Fruit fly (Drosophila melanogaster) whole organism, embryonic: ENCODE data around the gene CG1632.

Experiments
- Adf1 ChIP-seq: fragments of 200-800 bp; sonication (Bioruptor generic); IDR thresholded peaks from 2 replicates; pipeline ENCODE4 v1.3.6; 2022; ENCODE audit warnings: missing biosample characterization, missing genetic modification characterization
- Blimp-1 ChIP-seq: fragments of 200-800 bp; sonication (Bioruptor generic); optimal IDR thresholded peaks from 3 replicates; lab custom pipeline; 2018; ENCODE audit warnings: missing biosample characterization, missing genetic modification characterization, mild to moderate bottlenecking, moderate library complexity, missing genetic modification reagents
- CG10431 ChIP-seq: fragments of 200-800 bp; sonication (Bioruptor generic); optimal IDR thresholded peaks from 3 replicates; lab custom pipeline; 2018; ENCODE audit warnings: missing biosample characterization, mild to moderate bottlenecking, missing genetic modification characterization
- CG11398 ChIP-seq: fragments of 200-800 bp; sonication (Bioruptor generic); optimal IDR thresholded peaks from 2 replicates; lab custom pipeline; 2016; ENCODE audit warnings: missing biosample characterization, missing genetic modification characterization
- CG11723 ChIP-seq: fragments of 200-800 bp; sonication (Bioruptor generic); optimal IDR thresholded peaks from 2 replicates; lab custom pipeline; 2017; ENCODE audit warnings: missing biosample characterization, mild to moderate bottlenecking, missing genetic modification characterization
- CG1233 ChIP-seq: fragments of 200-800 bp; sonication (Bioruptor generic); optimal IDR thresholded peaks from 4 replicates; lab custom pipeline; 2018; ENCODE audit warnings: missing biosample characterization, mild to moderate bottlenecking, missing genetic modification characterization
- CG12942 ChIP-seq: fragments of 200-800 bp; sonication (Bioruptor generic); optimal IDR thresholded peaks from 3 replicates; lab custom pipeline; 2016; ENCODE audit warnings: missing biosample characterization, missing genetic modification characterization
- CG14441 ChIP-seq: fragments of 200-800 bp; sonication (Bioruptor generic); IDR thresholded peaks from 2 replicates; pipeline ENCODE4 v1.3.6; 2022; ENCODE audit warnings: missing biosample characterization, missing genetic modification characterization
- CG14965 ChIP-seq: fragments of 200-800 bp; sonication (Bioruptor generic); optimal IDR thresholded peaks from 2 replicates; lab custom pipeline; 2016; ENCODE audit warnings: missing biosample characterization, missing genetic modification characterization, borderline replicate concordance
- CG15011 ChIP-seq: fragments of 200-800 bp; sonication (Bioruptor generic); optimal IDR thresholded peaks from 3 replicates; lab custom pipeline; 2018; ENCODE audit warnings: missing biosample characterization, mild to moderate bottlenecking, missing genetic modification characterization
- CG1529 ChIP-seq: fragments of 200-800 bp; sonication (Bioruptor generic); optimal IDR thresholded peaks from 3 replicates; lab custom pipeline; 2018; ENCODE audit warnings: missing biosample characterization, missing genetic modification characterization
- CG1603 ChIP-seq: fragments of 200-800 bp; sonication (Bioruptor generic); optimal IDR thresholded peaks from 2 replicates; lab custom pipeline; 2019; ENCODE audit warnings: missing biosample characterization, mild to moderate bottlenecking, missing genetic modification characterization, moderate library complexity
- CG16813 ChIP-seq: fragments of 200-800 bp; sonication (Bioruptor generic); IDR thresholded peaks from 3 replicates; pipeline ENCODE4 v1.3.6; 2022; ENCODE audit warnings: missing biosample characterization, missing genetic modification characterization; ENCODE audit not compliant: partially characterized antibody
- CG17328 ChIP-seq: fragments of 200-800 bp; sonication (Bioruptor generic); IDR thresholded peaks from 2 replicates; pipeline ENCODE4 v1.3.6; 2022; ENCODE audit warnings: missing biosample characterization, missing genetic modification characterization
- CG17359 ChIP-seq: fragments of 200-800 bp; sonication (Bioruptor generic); optimal IDR thresholded peaks from 3 replicates; lab custom pipeline; 2018; ENCODE audit warnings: missing biosample characterization, mild to moderate bottlenecking, missing genetic modification characterization, moderate library complexity
- CG17361 ChIP-seq: fragments of 200-800 bp; sonication (Bioruptor generic); IDR thresholded peaks from 3 replicates; pipeline ENCODE4 v1.3.6; 2022; ENCODE audit warnings: missing biosample characterization, missing genetic modification characterization
- CG17612 ChIP-seq: fragments of 200-800 bp; sonication (Bioruptor generic); IDR thresholded peaks from 2 replicates; pipeline ENCODE4 v1.3.6; 2022; ENCODE audit warnings: missing biosample characterization, missing genetic modification characterization
- CG2678 ChIP-seq: fragments of 200-800 bp; sonication (Bioruptor generic); optimal IDR thresholded peaks from 3 replicates; lab custom pipeline; 2019; ENCODE audit warnings: missing biosample characterization, mild to moderate bottlenecking, missing genetic modification characterization, moderate library complexity
- CG31441 ChIP-seq: fragments of 200-800 bp; sonication (Bioruptor generic); IDR thresholded peaks from 2 replicates; pipeline ENCODE4 v1.3.6; 2022; ENCODE audit warnings: missing biosample characterization, missing genetic modification characterization
- CG3847 ChIP-seq: fragments of 200-800 bp; sonication (Bioruptor generic); IDR thresholded peaks from 2 replicates; pipeline ENCODE4 v1.3.6; 2022; ENCODE audit warnings: missing biosample characterization, missing genetic modification characterization
- CG4404 ChIP-seq: fragments of 200-800 bp; sonication (Bioruptor generic); IDR thresholded peaks from 2 replicates; pipeline ENCODE4 v1.3.6; 2022; ENCODE audit warnings: missing biosample characterization, missing genetic modification characterization
- CG4854 ChIP-seq: fragments of 200-800 bp; sonication (Bioruptor generic); optimal IDR thresholded peaks from 2 replicates; lab custom pipeline; 2016; ENCODE audit warnings: missing biosample characterization, missing genetic modification characterization, inconsistent platforms
- CG5180 ChIP-seq: fragments of 200-800 bp; sonication (Bioruptor generic); optimal IDR thresholded peaks from 3 replicates; lab custom pipeline; 2017; ENCODE audit warnings: missing biosample characterization, missing genetic modification characterization, mild to moderate bottlenecking, moderate library complexity, missing genetic modification reagents
- CG9215 ChIP-seq: fragments of 200-800 bp; sonication (Bioruptor generic); IDR thresholded peaks from 2 replicates; pipeline ENCODE4 v1.3.6; 2022; ENCODE audit warnings: missing biosample characterization, missing genetic modification characterization
- CG9727 ChIP-seq: fragments of 200-800 bp; sonication (Bioruptor generic); optimal IDR thresholded peaks from 3 replicates; lab custom pipeline; 2017; ENCODE audit warnings: missing biosample characterization, mild to moderate bottlenecking, missing genetic modification characterization
- CG9817 ChIP-seq: fragments of 200-800 bp; sonication (Bioruptor generic); optimal IDR thresholded peaks from 2 replicates; lab custom pipeline; 2018; ENCODE audit warnings: missing biosample characterization, mild to moderate bottlenecking, missing genetic modification characterization, moderate library complexity
- HLH4C ChIP-seq: fragments of 200-800 bp; sonication (Bioruptor generic); IDR thresholded peaks from 3 replicates; pipeline ENCODE4 v1.3.6; 2022; ENCODE audit warnings: missing biosample characterization, missing genetic modification characterization; ENCODE audit not compliant: partially characterized antibody
- HmgD ChIP-seq: fragments of 200-800 bp; sonication (Bioruptor generic); optimal IDR thresholded peaks from 3 replicates; lab custom pipeline; 2016; ENCODE audit warnings: missing biosample characterization, missing genetic modification characterization
- HmgZ ChIP-seq: fragments of 200-800 bp; sonication (Bioruptor generic); optimal IDR thresholded peaks from 2 replicates; lab custom pipeline; 2018; ENCODE audit warnings: missing biosample characterization, mild to moderate bottlenecking, missing genetic modification characterization
- Kr ChIP-seq: fragments of 200-800 bp; sonication (Bioruptor generic); optimal IDR thresholded peaks from 2 replicates; lab custom pipeline; 2017; ENCODE audit warnings: missing biosample characterization, mild to moderate bottlenecking, missing genetic modification characterization
- NfI ChIP-seq: fragments of 200-800 bp; sonication (Bioruptor generic); optimal IDR thresholded peaks from 3 replicates; lab custom pipeline; 2018; ENCODE audit warnings: missing biosample characterization, mild to moderate bottlenecking, missing genetic modification characterization, moderate library complexity
- Ravus ChIP-seq: fragments of 200-800 bp; sonication (Bioruptor generic); IDR thresholded peaks from 2 replicates; pipeline ENCODE4 v1.3.6; 2022; ENCODE audit warnings: missing biosample characterization, missing genetic modification characterization
- Scr ChIP-seq: fragments of 200-800 bp; sonication (Bioruptor generic); IDR thresholded peaks from 2 replicates; pipeline ENCODE4 v1.3.6; 2022; ENCODE audit warnings: missing biosample characterization, missing genetic modification characterization; ENCODE audit not compliant: partially characterized antibody
- Side ChIP-seq: fragments of 200-800 bp; sonication (Bioruptor generic); optimal IDR thresholded peaks from 2 replicates; lab custom pipeline; 2016; ENCODE audit warnings: missing biosample characterization, missing genetic modification characterization
- TFAM ChIP-seq: fragments of 200-800 bp; sonication (Bioruptor generic); optimal IDR thresholded peaks from 2 replicates; lab custom pipeline; 2017; ENCODE audit warnings: missing biosample characterization, missing genetic modification characterization, inconsistent platforms
- Tbp ChIP-seq: fragments of >200 bp; optimal IDR thresholded peaks from 2 replicates; lab custom pipeline; 2018; ENCODE audit warnings: missing biosample characterization, missing genetic modification characterization
- YL-1 ChIP-seq: fragments of 200-800 bp; sonication (Bioruptor generic); optimal IDR thresholded peaks from 3 replicates; lab custom pipeline; 2017; ENCODE audit warnings: missing biosample characterization, mild to moderate bottlenecking, missing genetic modification characterization
- ab ChIP-seq: fragments of 200-800 bp; sonication (Bioruptor generic); optimal IDR thresholded peaks from 2 replicates; lab custom pipeline; 2016; ENCODE audit warnings: missing biosample characterization, missing genetic modification characterization
- ato ChIP-seq: fragments of 200-800 bp; sonication (Bioruptor generic); IDR thresholded peaks from 2 replicates; pipeline ENCODE4 v1.3.6; 2022; ENCODE audit warnings: missing biosample characterization, missing genetic modification characterization; ENCODE audit not compliant: partially characterized antibody
- bsh ChIP-seq, 2 experiments: fragments of 200-800 bp; sonication (Bioruptor generic); optimal IDR thresholded peaks; 2 replicates each; lab custom pipeline; 2017 to 2018; ENCODE audit warnings: mild to moderate bottlenecking in 2 of 2, missing biosample characterization in 2 of 2, missing genetic modification characterization in 2 of 2, moderate library complexity in 1 of 2
- cg ChIP-seq: fragments of 200-800 bp; sonication (Bioruptor generic); optimal IDR thresholded peaks from 3 replicates; lab custom pipeline; 2019; ENCODE audit warnings: missing biosample characterization, mild to moderate bottlenecking, missing genetic modification characterization, moderate library complexity
- da ChIP-seq: fragments of 200-800 bp; sonication (Bioruptor generic); optimal IDR thresholded peaks from 2 replicates; lab custom pipeline; 2016; ENCODE audit warnings: missing biosample characterization, missing genetic modification characterization
- gro ChIP-seq: fragments of 200-800 bp; sonication (Bioruptor generic); optimal IDR thresholded peaks from 2 replicates; lab custom pipeline; 2016; ENCODE audit warnings: missing biosample characterization, missing genetic modification characterization
- pnt ChIP-seq: fragments of 200-800 bp; sonication (Bioruptor generic); optimal IDR thresholded peaks from 3 replicates; lab custom pipeline; 2016; ENCODE audit warnings: missing biosample characterization, missing genetic modification characterization
- seq ChIP-seq: fragments of 200-800 bp; sonication (Bioruptor generic); IDR thresholded peaks from 2 replicates; pipeline ENCODE4 v1.3.6; 2022; ENCODE audit warnings: missing biosample characterization, missing genetic modification characterization
- sob ChIP-seq: fragments of 200-800 bp; sonication (Bioruptor generic); IDR thresholded peaks from 2 replicates; pipeline ENCODE4 v1.3.6; 2022; ENCODE audit warnings: missing biosample characterization, missing genetic modification characterization
- sr ChIP-seq: fragments of 200-800 bp; sonication (Bioruptor generic); IDR thresholded peaks from 3 replicates; pipeline ENCODE4 v1.3.6; 2022; ENCODE audit warnings: missing biosample characterization, missing genetic modification characterization
- twi ChIP-seq: fragments of 200-800 bp; optimal IDR thresholded peaks from 2 replicates; lab custom pipeline; 2019; ENCODE audit warnings: missing biosample characterization, mild to moderate bottlenecking, missing genetic modification characterization, moderate library complexity
- wdn ChIP-seq: fragments of 200-800 bp; sonication (Bioruptor generic); IDR thresholded peaks from 2 replicates; pipeline ENCODE4 v1.3.6; 2022; ENCODE audit warnings: missing biosample characterization, missing genetic modification characterization

CG1632 gene

DNA sequence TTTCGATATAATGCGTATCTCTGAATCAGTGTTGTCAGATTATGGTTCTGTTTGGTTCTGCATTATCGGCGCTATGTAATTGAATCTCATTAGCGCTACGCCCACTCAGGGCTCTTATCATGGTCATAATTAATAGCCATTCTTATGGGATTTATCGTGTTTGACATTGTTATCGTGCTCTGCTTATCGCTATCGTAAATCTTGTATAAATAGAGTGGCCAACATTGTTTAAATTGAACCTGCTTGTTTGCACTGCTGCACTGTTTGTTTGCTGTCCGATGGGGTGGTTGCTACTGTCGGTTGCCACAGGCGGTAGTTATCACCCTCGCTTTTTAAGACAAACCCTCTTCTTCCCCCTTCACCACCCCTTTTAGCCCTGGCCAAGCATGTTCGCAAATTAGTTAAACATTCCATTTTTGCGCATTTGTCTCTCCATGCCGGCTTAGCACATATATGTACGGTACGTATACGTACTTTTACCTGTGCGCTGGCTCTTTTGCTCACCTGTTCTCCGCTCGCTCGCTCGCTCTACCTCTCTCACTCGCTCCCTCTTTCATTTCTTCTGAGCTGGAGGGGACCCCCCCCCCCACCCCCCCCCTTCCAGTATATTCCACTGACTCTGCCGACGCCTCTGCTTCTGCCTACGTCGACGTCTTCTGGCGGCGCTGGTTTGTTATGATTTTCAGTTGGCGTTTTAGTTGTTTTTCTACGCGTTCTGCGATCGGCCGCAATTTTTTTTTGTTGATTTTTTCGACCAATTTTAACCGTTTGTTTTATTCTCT is 22.4 kb upstream of the CG1632 start (continued):
- TF ChIP-seq Ravus (no peak), bsh (GFP tag; optimal IDR thresholded peaks at IDR 0.05; lab: Kevin White, UChicago) (peak in 1 of 2 experiments; percentile 64), CG15011 (GFP tag; lab: Kevin White, UChicago) (peak; percentile 47), Scr (GFP tag; lab: Robert Waterston, UW) (no peak), CG17328 (GFP tag; lab: Robert Waterston, UW) (no peak), da (GFP tag; lab: Kevin White, UChicago) (no peak), CG4854 (peak; percentile 48), HmgZ (peak; percentile 33), CG9727 (GFP tag; lab: Kevin White, UChicago) (peak; percentile 79), sr (no peak), ato (GFP tag; lab: Robert Waterston, UW) (no peak), seq (GFP tag; lab: Robert Waterston, UW) (no peak), CG9215 (GFP tag; lab: Robert Waterston, UW) (no peak), CG1529 (peak; percentile 45), Adf1 (peak; percentile 98), CG17361 (0 out of 3 replicates have a peak, but pooled peaks have one; percentile 16), Kr (GFP tag; lab: Kevin White, UChicago) (peak; percentile 74), CG14965 (peak; percentile 36), wdn (GFP tag; lab: Robert Waterston, UW) (no peak), CG10431 (GFP tag; lab: Kevin White, UChicago) (peak; percentile 23), CG2678 (tag; lab: Kevin White, UChicago) (peak; percentile 71), HmgD (GFP tag; lab: Kevin White, UChicago) (peak; percentile 13), CG1603 (tag; lab: Kevin White, UChicago) (peak; percentile 68), CG5180 (GFP tag; lab: Kevin White, UChicago) (peak; percentile 67), CG11723 (GFP tag; lab: Kevin White, UChicago) (peak; percentile 38), CG14441 (no peak), CG11398 (GFP tag; lab: Kevin White, UChicago) (peak; percentile 75), TFAM (GFP tag; lab: Kevin White, UChicago) (no peak), CG9817 (tag; lab: Kevin White, UChicago) (no peak), CG1233 (peak; percentile 72), YL-1 (GFP tag; lab: Kevin White, UChicago) (no peak), HLH4C (GFP tag; lab: Robert Waterston, UW) (no peak), Blimp-1 (GFP tag; lab: Kevin White, UChicago) (peak; percentile 54), CG17612 (GFP tag; lab: Robert Waterston, UW) (no peak), CG17359 (tag; lab: Kevin White, UChicago) (peak; percentile 52), sob (no peak), ab (no peak), CG4404 (GFP tag; lab: Robert Waterston, UW) (no peak), Tbp (GFP tag; lab: Kevin White, UChicago) (no peak), pnt (peak; percentile 18), CG12942 (GFP tag; lab: Kevin White, UChicago) (peak; percentile 33), CG31441 (GFP tag; lab: Robert Waterston, UW) (peak; percentile 43; the same call in 1 of the 2 replicates), CG16813 (GFP tag; lab: Robert Waterston, UW) (no peak), CG3847 (no peak), twi (tag; lab: Kevin White, UChicago) (no peak), cg (no peak), gro (GFP tag; lab: Kevin White, UChicago) (no peak), NfI (no peak), Side (GFP tag; lab: Kevin White, UChicago) (peak; percentile 58)
